Fruit fly (Drosophila melanogaster): ENCODE results near the gene CG5116.

The CG5116 gene

DNA sequence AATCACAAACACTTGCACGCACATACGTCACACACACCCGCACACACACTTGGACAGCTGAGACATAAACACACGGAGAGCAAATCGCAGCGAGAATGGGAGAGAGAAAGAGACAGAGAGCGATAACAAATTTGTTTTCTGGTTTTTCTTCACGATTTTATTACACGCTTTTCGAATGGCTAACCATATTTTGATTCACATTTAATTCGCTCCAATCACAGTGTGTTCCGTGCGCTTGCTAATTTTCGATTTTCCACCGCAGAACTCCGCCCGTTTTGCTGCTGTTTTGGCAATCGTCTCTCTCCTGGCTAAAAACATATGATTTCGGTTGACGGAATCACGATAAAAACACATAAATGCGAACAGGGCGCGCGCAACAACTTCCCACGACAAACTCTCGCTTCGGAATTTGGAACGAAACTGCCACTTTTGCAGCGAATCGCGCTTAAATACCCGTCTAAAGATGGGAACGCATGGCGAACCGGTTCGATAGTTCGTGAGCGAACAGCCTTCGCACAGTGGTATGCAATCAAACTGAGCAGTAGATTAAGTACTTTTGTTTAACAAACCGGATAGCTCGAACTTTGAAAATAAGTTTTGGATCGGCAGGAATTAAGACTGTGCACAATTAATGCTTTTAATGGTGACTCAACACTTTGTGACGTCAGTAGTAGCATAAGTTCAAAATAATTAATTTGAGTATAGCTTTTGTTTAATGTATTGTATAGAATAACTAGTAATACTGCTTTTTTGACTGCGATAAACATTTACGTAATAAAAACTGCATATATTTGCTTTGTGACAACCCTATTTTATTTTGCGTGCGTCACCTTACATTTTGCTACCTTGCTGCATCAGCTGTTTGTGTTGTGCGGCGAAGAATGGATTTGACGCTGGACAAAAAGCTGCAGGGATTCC, 10.0 kb upstream of the CG5116 start, which contains the start of the genes Fur1 and Vps33B (continued):
- TF ChIP-seq Scr (GFP tag; IDR thresholded peaks at IDR 0.05; ENCODE audit: partially characterized antibody) (peak; percentile 79), CG8388 (GFP tag; optimal IDR thresholded peaks at IDR 0.05) (peak; percentile 96), zen (tag; optimal IDR thresholded peaks at IDR 0.05) (peak; percentile 96), Dip2 (GFP tag; IDR thresholded peaks at IDR 0.05) (peak; percentile 76; the same call in 1 of the 2 replicates), tx (GFP tag; optimal IDR thresholded peaks at IDR 0.05) (peak; percentile 99), CG7271 (tag; optimal IDR thresholded peaks at IDR 0.05) (peak; percentile 78), fd96Cb (tag; optimal IDR thresholded peaks at IDR 0.05) (peak; percentile 96), Dek (tag; optimal IDR thresholded peaks at IDR 0.05) (peak; percentile 95), Rfx (GFP tag; IDR thresholded peaks at IDR 0.05) (peak; percentile 95), CG12104 (GFP tag; optimal IDR thresholded peaks at IDR 0.05) (peak; percentile 97), CG11560 (tag; IDR thresholded peaks at IDR 0.05) (no peak; the same call in 2 of the 3 replicates), CG17328 (GFP tag; IDR thresholded peaks at IDR 0.05) (peak; percentile 93), btn (GFP tag; optimal IDR thresholded peaks at IDR 0.05) (peak; percentile 97), CG14965 (GFP tag; optimal IDR thresholded peaks at IDR 0.05; ENCODE audit: borderline replicate concordance) (peak; percentile 75), ase (GFP tag; IDR thresholded peaks at IDR 0.05) (peak; percentile 94), CG6689 (GFP tag; IDR thresholded peaks at IDR 0.05) (peak; percentile 100), CG5245 (GFP tag; optimal IDR thresholded peaks at IDR 0.05) (peak; percentile 95), inv (GFP tag; IDR thresholded peaks at IDR 0.05; ENCODE audit: partially characterized antibody) (peak; percentile 66; the same call in 1 of the 2 replicates), CG12155 (GFP tag; optimal IDR thresholded peaks at IDR 0.05) (peak; percentile 97), Gsc (GFP tag; IDR thresholded peaks at IDR 0.05) (no peak; the same call in 1 of the 2 replicates), CG1792 (GFP tag; optimal IDR thresholded peaks at IDR 0.05) (peak; percentile 96), CG14014 (GFP tag; IDR thresholded peaks at IDR 0.05) (peak; percentile 94), Hr78 (GFP tag; optimal IDR thresholded peaks at IDR 0.05) (no peak), CG8359 (GFP tag; optimal IDR thresholded peaks at IDR 0.05; ENCODE audit: borderline replicate concordance) (peak; percentile 89), Trl (optimal IDR thresholded peaks at IDR 0.05) (peak; percentile 75 to 95), Trl (GFP tag; optimal IDR thresholded peaks at IDR 0.05) (peak; percentile 98), tll (GFP tag; optimal IDR thresholded peaks at IDR 0.05) (peak; percentile 28 to 94), vfl (GFP tag; optimal IDR thresholded peaks at IDR 0.05) (peak; percentile 96), Blimp-1 (GFP tag; optimal IDR thresholded peaks at IDR 0.05) (peak; percentile 93), bbx (GFP tag; IDR thresholded peaks at IDR 0.05; ENCODE audit: partially characterized antibody) (peak; percentile 90), kah (GFP tag; optimal IDR thresholded peaks at IDR 0.05) (peak; percentile 84), CG6175 (GFP tag; IDR thresholded peaks at IDR 0.05) (peak; percentile 84), lola (GFP tag; optimal IDR thresholded peaks at IDR 0.05) (peak in 1 of 3 experiments; percentile 97), CG10267 (tag; optimal IDR thresholded peaks at IDR 0.05) (peak; percentile 92), Jarid2 (GFP tag; optimal IDR thresholded peaks at IDR 0.05) (peak; percentile 99), ranshi (GFP tag; IDR thresholded peaks at IDR 0.05) (peak; percentile 92), Ptx1 (GFP tag; IDR thresholded peaks at IDR 0.05) (peak; percentile 96), grn (GFP tag; optimal IDR thresholded peaks at IDR 0.05) (peak; percentile 83), CG2889 (GFP tag; IDR thresholded peaks at IDR 0.05) (peak; percentile 91), CG43689 (GFP tag; IDR thresholded peaks at IDR 0.05) (peak; percentile 78), Dip3 (GFP tag; optimal IDR thresholded peaks at IDR 0.05) (peak; percentile 98), CG1233 (GFP tag; optimal IDR thresholded peaks at IDR 0.05) (peak; percentile 96), lab (GFP tag; optimal IDR thresholded peaks at IDR 0.05) (peak; percentile 97), CG7745 (tag; optimal IDR thresholded peaks at IDR 0.05) (no peak), CG18476 (GFP tag; optimal IDR thresholded peaks at IDR 0.05) (peak; percentile 97), ro (GFP tag; IDR thresholded peaks at IDR 0.05) (peak; percentile 76), MTF-1 (GFP tag; optimal IDR thresholded peaks at IDR 0.05; ENCODE audit: borderline replicate concordance) (peak; percentile 83)

All from whole organism, embryonic.